Fruit fly (Drosophila melanogaster) whole organism: ENCODE data around the gene CG43291.

Experiments used
- CG8478 ChIP-seq: fragments of >200 bp; optimal IDR thresholded peaks from 2 replicates; lab custom pipeline; 2018; ENCODE audit warnings: inconsistent platforms
- Dll ChIP-seq: fragments of >200 bp; optimal IDR thresholded peaks from 2 replicates; lab custom pipeline; 2017
- EcR ChIP-seq, 2 experiments: fragments of >200 bp; optimal IDR thresholded peaks; 2 replicates each; lab custom pipeline; 2017; ENCODE audit warnings: missing biosample characterization in 2 of 2, missing genetic modification characterization in 2 of 2, missing genetic modification reagents in 2 of 2
- pan ChIP-seq: fragments of >200 bp; optimal IDR thresholded peaks from 2 replicates; lab custom pipeline; 2017
- psq ChIP-seq: fragments of >200 bp; optimal IDR thresholded peaks from 2 replicates; lab custom pipeline; 2017
- usp ChIP-seq: fragments of >200 bp; optimal IDR thresholded peaks from 2 replicates; lab custom pipeline; 2017; ENCODE audit warnings: missing biosample characterization, missing genetic modification characterization, mixed read lengths

The CG43291 gene

DNA sequence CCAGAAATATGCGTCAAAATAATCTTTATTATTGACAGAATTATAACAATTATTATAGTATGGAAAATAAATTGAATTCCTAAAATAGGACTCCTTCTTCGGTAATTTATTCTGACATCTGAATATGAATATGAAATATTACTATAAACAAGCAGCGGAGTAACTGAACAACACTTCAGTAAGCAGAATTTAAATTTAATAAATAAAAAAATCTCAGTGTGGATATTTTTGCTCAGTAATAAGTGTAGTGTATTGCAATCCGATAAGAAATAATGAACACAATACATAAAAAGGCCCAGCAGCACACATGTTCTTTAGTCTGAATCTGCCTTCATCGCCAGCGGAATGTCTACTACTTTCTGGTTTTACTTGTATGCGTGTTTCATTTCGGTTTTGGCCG is 11.3 kb upstream of the CG43291 start, which contains the start of gene CG43179:
TSS of gene CG43179 (plus strand) at position 301 of the 400 bp plus-strand sequence.
- TF ChIP-seq psq (no peak), CG8478 (lab: Kevin White, UChicago) (no peak), Dll (lab: Kevin White, UChicago) (no peak), usp (no peak), pan (lab: Kevin White, UChicago) (no peak), EcR (GFP tag; optimal IDR thresholded peaks at IDR 0.05; lab: Kevin White, UChicago) (no peak)

DNA sequence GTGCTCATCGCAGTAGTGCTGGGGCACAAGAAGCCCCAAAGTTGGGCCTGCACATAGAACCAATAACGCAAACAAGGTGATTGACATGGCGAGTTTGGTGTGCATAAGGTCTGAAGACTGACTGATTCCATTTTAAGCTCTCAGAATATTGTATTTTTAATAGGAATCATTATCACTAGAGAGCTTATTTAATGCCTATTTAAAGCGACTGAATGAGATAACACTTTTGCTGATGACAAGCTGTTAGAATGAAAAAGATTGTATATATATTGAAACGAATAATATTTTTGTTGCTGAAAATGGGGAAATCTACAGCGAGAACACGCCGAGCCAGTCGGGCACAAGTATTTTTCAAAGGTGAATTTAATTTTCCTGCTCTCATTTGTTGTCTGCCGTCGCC is 894 bp upstream of the CG43291 start, which contains the start of gene CG9616:
TSS of gene CG9616 (minus strand) at position 101 of the 400 bp plus-strand sequence.
- TF ChIP-seq pan (lab: Kevin White, UChicago) = no peak
- no peak for TF ChIP-seq CG8478 (lab: Kevin White, UChicago)
- TF ChIP-seq usp = no peak
- TF ChIP-seq EcR (GFP tag; optimal IDR thresholded peaks at IDR 0.05; lab: Kevin White, UChicago) = no peak
- TF ChIP-seq Dll (lab: Kevin White, UChicago) = no peak
- TF ChIP-seq psq = no peak

DNA sequence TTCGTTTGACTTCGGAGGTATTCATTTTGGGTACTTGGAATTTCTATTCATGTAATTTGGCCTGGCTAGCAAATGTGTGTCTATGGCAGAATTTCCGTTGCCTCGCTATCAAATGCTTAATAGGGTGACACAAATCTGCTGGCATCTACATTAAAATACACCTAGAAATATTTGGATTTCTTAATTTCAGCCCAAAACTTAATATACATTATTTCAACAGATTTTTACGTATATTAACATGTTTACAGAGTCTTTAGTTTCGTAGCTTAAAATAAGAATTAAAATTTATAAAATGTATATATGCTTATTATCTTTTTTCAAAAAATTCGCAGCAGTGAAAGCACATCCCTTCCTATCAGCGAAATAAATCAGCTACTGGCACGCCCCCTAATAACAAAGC is 15.4 kb downstream of the CG43291 start, which contains the start of gene CG9624:
TSS of gene CG9624 (minus strand) at position 101 of the 400 bp plus-strand sequence.
- TF ChIP-seq usp = no peak
- no peak for TF ChIP-seq psq
- TF ChIP-seq Dll (lab: Kevin White, UChicago) = no peak
- TF ChIP-seq pan (lab: Kevin White, UChicago) = no peak
- TF ChIP-seq EcR (GFP tag; optimal IDR thresholded peaks at IDR 0.05; lab: Kevin White, UChicago) = no peak
- TF ChIP-seq CG8478 (lab: Kevin White, UChicago) = no peak

DNA sequence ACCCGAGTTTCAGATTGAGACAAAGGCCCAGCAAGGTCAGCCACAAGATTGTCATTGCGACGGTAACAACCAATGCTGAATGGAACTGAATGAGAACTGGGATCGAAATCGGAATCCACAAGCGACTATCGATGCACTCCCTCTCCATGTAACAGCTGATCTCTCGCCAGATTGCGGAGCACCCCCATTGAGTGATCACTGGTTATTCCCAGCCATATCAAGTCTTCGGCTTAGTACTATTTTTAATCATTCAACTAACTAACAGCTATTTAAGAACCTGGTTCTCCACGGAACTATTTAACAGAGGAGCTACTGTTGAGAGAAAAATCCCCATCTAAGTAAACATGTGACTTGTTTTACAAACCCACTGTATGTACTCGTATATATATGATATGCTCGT is 17.8 kb downstream of the CG43291 start, which contains the start of gene CG9631:
TSS of gene CG9631 (minus strand) at position 101 of the 400 bp plus-strand sequence.
- no peak for TF ChIP-seq pan (lab: Kevin White, UChicago)

DNA sequence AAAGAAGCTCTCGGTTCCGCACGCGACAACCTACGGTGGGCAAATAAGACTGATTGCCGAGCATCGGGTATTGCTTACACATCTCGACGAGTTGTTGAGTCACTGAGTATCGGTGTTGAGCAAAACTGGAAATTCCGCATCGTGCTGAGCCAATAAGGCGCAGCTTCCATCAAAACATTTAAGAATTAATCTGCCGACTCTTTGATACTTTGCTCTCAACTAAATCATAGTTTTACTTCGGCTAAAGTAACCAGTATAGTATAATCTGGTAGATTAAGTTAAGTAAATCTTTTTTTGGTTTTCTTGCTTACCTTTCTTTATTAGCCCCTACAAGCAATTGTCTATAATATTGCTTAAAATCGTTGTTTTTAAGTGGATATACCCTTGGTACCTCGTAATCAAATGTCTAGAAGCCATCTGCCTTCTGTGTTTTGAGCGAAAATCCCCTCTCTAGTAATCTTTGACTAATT is 20.3 kb downstream of the CG43291 start, which contains the start of gene Sp212:
TSS of gene Sp212 (minus strand) at position 51 of the 470 bp plus-strand sequence.
- TF ChIP-seq pan (lab: Kevin White, UChicago) = no peak
- TF ChIP-seq Dll (lab: Kevin White, UChicago) = no peak
- no peak for TF ChIP-seq usp
- no peak for TF ChIP-seq CG8478 (lab: Kevin White, UChicago)
- TF ChIP-seq psq = no peak
- no peak for TF ChIP-seq EcR (GFP tag; optimal IDR thresholded peaks at IDR 0.05; lab: Kevin White, UChicago)

DNA sequence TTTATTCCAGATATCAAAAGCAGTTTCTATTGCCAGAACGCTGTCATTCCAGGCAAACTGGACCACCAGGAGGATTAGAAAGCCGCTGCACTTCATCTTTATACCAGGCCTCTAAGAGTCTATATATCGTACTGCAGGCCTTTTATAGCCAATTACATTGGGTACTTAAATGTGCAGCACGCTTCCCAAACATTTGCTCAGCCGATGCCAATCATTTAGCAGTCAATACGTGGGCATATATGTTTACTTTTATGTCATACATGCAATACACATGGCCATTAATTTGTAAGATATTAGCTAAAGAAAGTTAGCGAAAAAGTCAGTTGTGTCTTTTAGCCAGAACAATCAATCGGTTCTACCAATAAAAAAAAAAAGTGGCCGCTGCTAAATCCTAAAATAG is 23.0 kb downstream of the CG43291 start, which contains the start of gene CG33109:
TSS of gene CG33109 (minus strand) at position 101 of the 400 bp plus-strand sequence.
- no peak for TF ChIP-seq pan (lab: Kevin White, UChicago)
- no peak for TF ChIP-seq EcR (GFP tag; optimal IDR thresholded peaks at IDR 0.05; lab: Kevin White, UChicago)
- no peak for TF ChIP-seq CG8478 (lab: Kevin White, UChicago)
- TF ChIP-seq usp = no peak
- TF ChIP-seq psq = no peak
- no peak for TF ChIP-seq Dll (lab: Kevin White, UChicago)

DNA sequence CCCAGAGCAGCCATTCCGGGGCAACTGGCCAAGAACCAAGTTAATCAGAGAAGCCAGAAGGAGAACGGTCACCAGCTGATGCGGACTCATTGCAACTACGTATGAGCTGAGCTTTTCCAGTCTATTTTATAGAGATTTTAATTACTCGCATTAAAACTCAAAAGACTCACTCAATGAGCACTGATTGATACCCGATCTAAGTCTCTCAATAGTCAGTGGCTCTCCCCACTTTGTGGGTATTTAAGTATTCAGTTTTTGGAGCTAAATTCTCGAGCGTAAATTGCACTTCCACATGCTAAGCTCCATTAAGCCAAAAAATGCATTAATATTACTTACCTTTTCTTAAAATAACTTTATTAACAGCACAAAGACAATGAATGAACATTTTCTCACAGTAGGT is 24.4 kb downstream of the CG43291 start, which contains the start of gene CG31326:
TSS of gene CG31326 (minus strand) at position 101 of the 400 bp plus-strand sequence.
- no peak for TF ChIP-seq psq

DNA sequence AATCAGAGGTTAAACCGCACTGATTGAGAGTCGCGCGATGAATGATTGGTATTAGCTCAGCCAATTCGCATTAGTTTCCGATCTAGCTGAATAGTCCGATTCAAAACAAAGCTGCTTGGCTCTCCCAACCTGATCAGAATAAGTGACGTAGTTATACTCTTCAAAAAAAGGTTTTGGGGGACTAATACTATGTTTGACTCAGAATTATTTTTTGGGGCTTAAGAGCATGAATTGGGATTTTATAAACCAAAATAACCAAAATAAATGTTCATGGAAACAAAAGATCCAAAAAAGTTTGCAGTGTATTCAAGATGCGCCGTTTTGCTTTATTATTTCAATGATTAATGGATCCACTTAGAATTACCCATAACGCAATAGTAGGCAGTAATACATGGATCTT is 26.6 kb downstream of the CG43291 start, which contains the start of gene CG9649:
TSS of gene CG9649 (minus strand) at position 44 of the 400 bp plus-strand sequence.
- TF ChIP-seq CG8478 (lab: Kevin White, UChicago) = no peak
- TF ChIP-seq Dll (lab: Kevin White, UChicago) = no peak

DNA sequence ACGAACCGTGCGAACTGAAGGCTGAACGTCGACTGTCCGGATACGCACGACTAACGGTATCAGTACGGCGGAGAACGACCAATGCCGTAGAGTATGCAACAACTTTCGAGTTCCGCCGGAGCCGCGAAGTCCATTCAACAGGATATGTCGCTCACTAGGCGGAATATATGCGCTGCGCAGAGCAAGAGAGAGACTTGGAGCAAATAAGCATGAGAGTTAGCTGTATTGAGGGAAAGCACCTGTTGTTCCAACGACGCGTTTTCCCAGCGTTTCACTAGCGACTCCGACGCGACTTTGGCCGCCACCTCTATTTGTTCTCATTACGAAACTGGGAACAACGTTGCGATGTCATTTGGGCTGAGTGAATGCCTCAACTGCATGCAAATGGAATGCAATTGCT is 29.7 kb downstream of the CG43291 start, which contains the start of gene Dop1R1:
TSS of gene Dop1R1 (minus strand) at position 35 of the 400 bp plus-strand sequence.
- TF ChIP-seq CG8478 (lab: Kevin White, UChicago) (no peak), EcR (GFP tag; optimal IDR thresholded peaks at IDR 0.05; lab: Kevin White, UChicago) (no peak), usp (no peak)
